Worm (Caenorhabditis elegans) whole organism, L4 larva: Measurements from ENCODE around the gene oops-1.

Source experiments
- F10B5.3 ChIP-seq: sonication (generic microtip); optimal IDR thresholded peaks from 2 replicates; lab custom pipeline; 2016; ENCODE audit warnings: mild to moderate bottlenecking, missing genetic modification characterization, missing compliant biosample characterization
- F26F4.8 ChIP-seq: fragments of 200-800 bp; sonication (Bioruptor generic); conservative IDR thresholded peaks from 2 replicates; pipeline ENCODE4 v1.3.6; 2022; ENCODE audit warnings: missing genetic modification characterization, missing compliant biosample characterization
- F37D6.2 ChIP-seq: sonication (generic microtip); optimal IDR thresholded peaks from 2 replicates; lab custom pipeline; 2016; ENCODE audit warnings: mild to moderate bottlenecking, missing genetic modification characterization, missing compliant biosample characterization
- T26A8.4 ChIP-seq: fragments of 200-800 bp; sonication (Bioruptor generic); IDR thresholded peaks from 2 replicates; pipeline ENCODE4 v1.3.6; 2022; ENCODE audit warnings: missing genetic modification characterization, missing compliant biosample characterization
- Y48G9A.11 ChIP-seq: fragments of 200-800 bp; sonication (Bioruptor generic); IDR thresholded peaks from 2 replicates; pipeline ENCODE4 v1.3.6; 2022; ENCODE audit warnings: missing genetic modification reagents, missing genetic modification characterization, missing compliant biosample characterization
- ZK337.2 ChIP-seq: fragments of 200-800 bp; sonication (Bioruptor generic); IDR thresholded peaks from 2 replicates; pipeline ENCODE4 v1.3.6; 2022; ENCODE audit warnings: missing genetic modification reagents, missing genetic modification characterization, missing compliant biosample characterization
- ZK546.5 ChIP-seq, 2 experiments: sonication (generic microtip); optimal IDR thresholded peaks; 2 replicates each; lab custom pipeline; 2017; ENCODE audit warnings: missing biosample characterization in 2 of 2, missing genetic modification characterization in 2 of 2
- aha-1 ChIP-seq: fragments of 150-350 bp; peaks from one replicate; lab custom pipeline; 2014; ENCODE audit warnings: missing biosample characterization, missing genetic modification characterization
- aly-2 ChIP-seq: sonication (generic microtip); optimal IDR thresholded peaks from 2 replicates; lab custom pipeline; 2018; ENCODE audit warnings: missing biosample characterization, missing genetic modification characterization
- ama-1 ChIP-seq: fragments of 150-350 bp; optimal IDR thresholded peaks from 2 replicates; lab custom pipeline; 2014; ENCODE audit warnings: inconsistent platforms, mixed read lengths
- ceh-44 ChIP-seq: fragments of 200-800 bp; sonication (Bioruptor generic); IDR thresholded peaks from 2 replicates; pipeline ENCODE4 v1.3.6; 2022; ENCODE audit warnings: missing genetic modification reagents, missing genetic modification characterization, missing compliant biosample characterization
- cey-2 ChIP-seq: sonication (generic microtip); optimal IDR thresholded peaks from 3 replicates; lab custom pipeline; 2017; ENCODE audit warnings: missing genetic modification characterization, mild to moderate bottlenecking, missing compliant biosample characterization, antibody characterized with exemption, borderline replicate concordance; ENCODE audit not compliant: insufficient read depth
- daf-16 ChIP-seq, 3 experiments: sonication (generic microtip); optimal IDR thresholded peaks; 2 replicates each; lab custom pipeline; 2016 to 2017; ENCODE audit warnings: missing genetic modification characterization in 3 of 3, missing genetic modification reagents in 3 of 3, mild to moderate bottlenecking in 2 of 3, missing compliant biosample characterization in 2 of 3, missing biosample characterization in 1 of 3, moderate library complexity in 1 of 3
- daf-19 ChIP-seq: fragments of 200-800 bp; sonication (Bioruptor generic); conservative IDR thresholded peaks from 2 replicates; pipeline ENCODE4 v1.3.6; 2022; ENCODE audit warnings: missing genetic modification characterization, missing compliant biosample characterization
- dpl-1 ChIP-seq: fragments of 150-350 bp; optimal IDR thresholded peaks from 2 replicates; lab custom pipeline; 2014; ENCODE audit warnings: missing biosample characterization, missing genetic modification reagents, missing genetic modification characterization
- egl-43 ChIP-seq: fragments of 200-800 bp; sonication (Bioruptor generic); IDR thresholded peaks from 2 replicates; pipeline ENCODE4 v1.3.6; 2022; ENCODE audit warnings: missing genetic modification reagents, missing genetic modification characterization, missing compliant biosample characterization
- hif-1 ChIP-seq, 2 experiments: sonication (generic microtip); optimal IDR thresholded peaks; 2 replicates each; lab custom pipeline; 2016 to 2017; ENCODE audit warnings: missing compliant biosample characterization in 2 of 2, missing genetic modification characterization in 2 of 2, missing genetic modification reagents in 2 of 2, missing genotype in 2 of 2, mild to moderate bottlenecking in 1 of 2
- hlh-30 ChIP-seq: sonication (generic microtip); optimal IDR thresholded peaks from 2 replicates; lab custom pipeline; 2017; ENCODE audit warnings: antibody characterized with exemption, mild to moderate bottlenecking, missing genetic modification characterization, missing compliant biosample characterization; ENCODE audit not compliant: insufficient read depth
- hmg-1.1 ChIP-seq: fragments of 200-800 bp; sonication (Bioruptor generic); IDR thresholded peaks from 2 replicates; pipeline ENCODE4 v1.3.6; 2022; ENCODE audit warnings: missing genetic modification reagents, missing genetic modification characterization, missing compliant biosample characterization
- lin-13 ChIP-seq: fragments of 150-350 bp; optimal IDR thresholded peaks from 2 replicates; lab custom pipeline; 2014; ENCODE audit warnings: missing biosample characterization, missing genetic modification reagents, missing genetic modification characterization
- lin-15B ChIP-seq: fragments of 150-350 bp; sonication (generic microtip); optimal IDR thresholded peaks from 3 replicates; lab custom pipeline; 2014; ENCODE audit warnings: missing biosample characterization, missing genetic modification characterization
- lin-39 ChIP-seq: fragments of 150-350 bp; optimal IDR thresholded peaks from 2 replicates; lab custom pipeline; 2014; ENCODE audit warnings: missing biosample characterization, missing genetic modification reagents, missing genetic modification characterization
- lir-3 ChIP-seq: sonication (generic microtip); optimal IDR thresholded peaks from 2 replicates; lab custom pipeline; 2016; ENCODE audit warnings: mild to moderate bottlenecking, missing genetic modification characterization, missing compliant biosample characterization
- lsy-2 ChIP-seq, 2 experiments: fragments of 150-350 bp in 1 of 2; sonication (generic microtip) in 1 of 2; optimal IDR thresholded peaks; 2 replicates each; lab custom pipeline; 2014 to 2017; ENCODE audit warnings: missing biosample characterization in 2 of 2, missing genetic modification characterization in 2 of 2
- madf-9 ChIP-seq: fragments of 200-800 bp; sonication (Bioruptor generic); conservative IDR thresholded peaks from 2 replicates; pipeline ENCODE4 v1.3.6; 2022; ENCODE audit warnings: missing genetic modification reagents, missing genetic modification characterization, missing compliant biosample characterization
- mdl-1 ChIP-seq, 2 experiments: fragments of 150-350 bp in 1 of 2; sonication (generic microtip) in 1 of 2; optimal IDR thresholded peaks; 2 replicates each; lab custom pipeline; 2014 to 2017; ENCODE audit warnings: missing biosample characterization in 2 of 2, missing genetic modification characterization in 2 of 2
- mep-1 ChIP-seq: fragments of 150-350 bp; sonication (generic microtip); optimal IDR thresholded peaks from 3 replicates; lab custom pipeline; 2014; ENCODE audit warnings: missing biosample characterization, missing genetic modification characterization
- nhr-10 ChIP-seq: fragments of 150-350 bp; optimal IDR thresholded peaks from 2 replicates; lab custom pipeline; 2014; ENCODE audit warnings: missing biosample characterization, missing genetic modification characterization
- nhr-102 ChIP-seq: sonication (generic microtip); optimal IDR thresholded peaks from 2 replicates; lab custom pipeline; 2016; ENCODE audit warnings: mild to moderate bottlenecking, missing genetic modification characterization, moderate library complexity, missing compliant biosample characterization
- nhr-11 ChIP-seq: fragments of 150-350 bp; optimal IDR thresholded peaks from 2 replicates; lab custom pipeline; 2014; ENCODE audit warnings: missing biosample characterization, missing genetic modification characterization
- nhr-237 ChIP-seq: sonication (generic microtip); optimal IDR thresholded peaks from 2 replicates; lab custom pipeline; 2017; ENCODE audit warnings: missing biosample characterization, missing genetic modification characterization
- nhr-42 ChIP-seq: fragments of 200-800 bp; sonication (Bioruptor generic); IDR thresholded peaks from 2 replicates; pipeline ENCODE4 v1.3.6; 2022; ENCODE audit warnings: missing genetic modification characterization, missing compliant biosample characterization
- nhr-6 ChIP-seq: fragments of 150-350 bp; optimal IDR thresholded peaks from 2 replicates; lab custom pipeline; 2014; ENCODE audit warnings: missing biosample characterization, missing genetic modification characterization
- nhr-77 ChIP-seq: fragments of 150-350 bp; optimal IDR thresholded peaks from 2 replicates; lab custom pipeline; 2014; ENCODE audit warnings: missing biosample characterization, missing genetic modification characterization
- rbr-2 ChIP-seq: sonication (generic microtip); optimal IDR thresholded peaks from 2 replicates; lab custom pipeline; 2016; ENCODE audit warnings: missing genotype, missing genetic modification characterization, missing compliant biosample characterization
- sdz-12 ChIP-seq: fragments of 200-800 bp; sonication (Bioruptor generic); optimal IDR thresholded peaks from 2 replicates; lab custom pipeline; 2018; ENCODE audit warnings: mild to moderate bottlenecking, missing genetic modification characterization, missing compliant biosample characterization
- skn-1 ChIP-seq: fragments of 150-350 bp; optimal IDR thresholded peaks from 2 replicates; lab custom pipeline; 2014; ENCODE audit warnings: missing biosample characterization, missing genetic modification characterization
- tra-1 ChIP-seq: fragments of 200-800 bp; sonication (Bioruptor generic); IDR thresholded peaks from 2 replicates; pipeline ENCODE4 v1.3.6; 2022; ENCODE audit warnings: missing genetic modification reagents, missing genetic modification characterization, missing compliant biosample characterization
- unc-39 ChIP-seq: sonication (generic microtip); optimal IDR thresholded peaks from 2 replicates; lab custom pipeline; 2017; ENCODE audit warnings: missing biosample characterization, missing genetic modification characterization
- unc-62 ChIP-seq, 3 experiments: fragments of 150-350 bp in 1 of 3; sonication (generic microtip); optimal IDR thresholded peaks in 2 of 3; peaks in 1 of 3; 1 replicate in 1 of 3; 2 replicates in 2 of 3; lab custom pipeline; 2014 to 2017; ENCODE audit warnings: missing biosample characterization in 3 of 3, missing genetic modification characterization in 3 of 3, missing genetic modification reagents in 3 of 3, missing genotype in 1 of 3
- zfp-2 ChIP-seq: sonication (generic microtip); optimal IDR thresholded peaks from 2 replicates; lab custom pipeline; 2016; ENCODE audit warnings: mild to moderate bottlenecking, missing genetic modification characterization, missing compliant biosample characterization
- zip-2 ChIP-seq: fragments of 150-350 bp; optimal IDR thresholded peaks from 2 replicates; lab custom pipeline; 2014; ENCODE audit warnings: missing biosample characterization, missing genetic modification characterization

oops-1 gene

DNA sequence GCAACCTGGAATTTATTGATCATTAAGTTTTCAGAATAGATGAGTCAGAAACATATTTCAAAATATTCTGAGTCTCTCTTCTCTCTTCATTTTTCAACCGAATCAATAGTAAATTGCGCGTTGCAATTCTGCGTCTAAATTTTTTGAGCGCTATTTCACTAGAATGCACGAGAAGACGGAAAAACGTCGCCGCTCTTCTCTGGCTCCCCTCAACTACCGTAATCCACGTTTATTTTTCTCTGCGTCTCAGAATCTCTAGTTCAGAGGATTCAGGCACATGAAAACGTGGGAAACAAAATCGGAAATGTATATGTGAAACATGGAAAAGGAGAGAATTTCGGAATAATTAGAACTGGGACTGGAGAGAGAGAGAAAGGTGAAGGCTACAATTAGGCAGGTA is 8.5 kb downstream of the oops-1 start:
- TF ChIP-seq lsy-2 (tag; optimal IDR thresholded peaks at IDR 0.05; lab: Kevin White, UChicago) (peak; percentile 76 to 94), lin-13 (GFP tag; lab: Kevin White, UChicago) (no peak), hmg-1.1 (GFP tag; lab: Robert Waterston, UW) (peak; percentile 57), daf-19 (GFP tag; lab: Robert Waterston, UW) (no peak), mep-1 (tag; lab: Kevin White, UChicago) (peak; percentile 25), mdl-1 (tag; optimal IDR thresholded peaks at IDR 0.05; lab: Kevin White, UChicago) (peak in 1 of 2 experiments; percentile 17), ceh-44 (GFP tag; lab: Robert Waterston, UW) (no peak), aha-1 (tag; lab: Kevin White, UChicago) (peak; percentile 95), hlh-30 (tag; lab: Kevin White, UChicago) (peak; percentile 41), hif-1 (tag; optimal IDR thresholded peaks at IDR 0.05; lab: Kevin White, UChicago) (peak in 1 of 2 experiments; percentile 39), dpl-1 (GFP tag; lab: Kevin White, UChicago) (peak; percentile 14), rbr-2 (tag; lab: Kevin White, UChicago) (peak; percentile 57), nhr-11 (tag; lab: Kevin White, UChicago) (peak; percentile 55), tra-1 (GFP tag; lab: Robert Waterston, UW) (no peak), unc-62 (GFP tag; optimal IDR thresholded peaks at IDR 0.05 in 1 of 2; lab: Kevin White, UChicago) (peak in 1 of 2 experiments; percentile 84), unc-62 (tag; optimal IDR thresholded peaks at IDR 0.05; lab: Kevin White, UChicago) (no peak), nhr-77 (tag; lab: Kevin White, UChicago) (no peak), F37D6.2 (tag; lab: Kevin White, UChicago) (peak; percentile 17)

DNA sequence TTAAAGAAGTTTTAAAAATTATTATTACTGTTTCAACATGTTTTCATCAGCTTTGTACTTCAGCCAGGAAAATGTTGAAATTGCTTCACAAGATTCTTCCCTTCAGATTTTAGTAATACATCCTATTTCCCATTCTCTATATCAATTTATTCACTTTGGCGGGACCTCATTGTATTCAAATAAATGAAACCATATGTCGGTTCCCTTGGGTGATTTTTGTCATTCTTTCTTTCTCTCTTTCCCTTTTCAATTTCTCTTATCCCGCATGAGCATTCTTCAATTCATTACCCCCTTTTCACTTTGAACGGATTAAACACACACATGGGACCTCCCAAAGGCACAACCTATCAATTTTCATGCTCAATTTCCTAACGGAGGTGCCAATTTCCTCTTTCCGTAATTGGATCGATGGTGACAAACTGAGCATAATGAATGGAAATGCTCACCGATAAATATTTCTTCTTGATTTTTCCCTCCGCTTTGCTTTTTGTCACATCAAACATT is 10.4 kb downstream of the oops-1 start:
- TF ChIP-seq ZK337.2 (GFP tag; lab: Robert Waterston, UW) (no peak), daf-16 (GFP tag; optimal IDR thresholded peaks at IDR 0.05; lab: Kevin White, UChicago) (no peak), daf-16 (tag; optimal IDR thresholded peaks at IDR 0.05; lab: Kevin White, UChicago) (no peak), lin-15B (tag; lab: Kevin White, UChicago) (no peak)

DNA sequence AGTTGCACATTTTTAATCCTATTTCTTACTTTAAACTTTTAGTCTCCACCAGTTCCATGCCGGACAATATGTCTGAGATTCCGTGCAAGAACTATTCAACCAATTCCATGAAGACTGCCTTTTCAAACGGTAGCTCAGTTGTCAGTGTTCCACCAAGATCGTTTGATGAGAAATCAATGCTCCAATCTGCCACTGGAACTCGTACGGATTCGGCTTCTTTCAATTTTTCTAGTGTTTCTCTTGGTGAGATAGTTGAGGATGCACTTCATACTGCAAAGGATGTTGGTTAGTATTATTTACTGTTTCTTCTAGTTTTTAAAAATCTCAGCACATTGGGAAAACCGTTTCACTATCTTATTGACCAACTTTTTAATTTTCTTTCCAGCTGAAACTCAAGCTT is 14.4 kb downstream of the oops-1 start:
- TF ChIP-seq unc-62 (GFP tag; optimal IDR thresholded peaks at IDR 0.05 in 1 of 2; lab: Kevin White, UChicago): peak in 1 of 2 experiments; percentile 95
- TF ChIP-seq unc-62 (tag; optimal IDR thresholded peaks at IDR 0.05; lab: Kevin White, UChicago): no peak
- TF ChIP-seq F26F4.8 (GFP tag; lab: Robert Waterston, UW): no peak
- TF ChIP-seq ZK546.5 (tag; optimal IDR thresholded peaks at IDR 0.05; lab: Kevin White, UChicago): no peak
- TF ChIP-seq nhr-10 (tag; lab: Kevin White, UChicago): no peak
- TF ChIP-seq egl-43 (GFP tag; lab: Robert Waterston, UW): no peak

DNA sequence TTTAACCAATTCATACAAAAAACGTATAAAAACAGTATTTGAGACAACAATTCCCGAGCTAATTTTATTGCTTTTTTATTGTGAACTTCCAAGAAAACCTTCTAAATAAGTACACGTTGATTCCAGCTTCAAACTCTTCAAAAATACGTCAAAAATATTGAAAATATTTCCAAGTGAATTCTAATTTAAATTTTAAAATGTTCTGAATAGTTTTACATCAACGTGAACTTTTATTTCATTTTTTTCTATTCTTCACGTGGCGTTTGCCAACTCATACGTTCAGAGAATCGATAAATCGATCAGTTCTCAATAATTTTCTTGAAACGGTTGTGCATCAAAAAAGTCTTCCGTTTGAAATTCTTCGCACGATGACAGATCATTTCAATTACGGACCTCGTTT is 16.8 kb downstream of the oops-1 start, which contains the start of gene C31H1.1:
C31H1.1 (plus strand) TSS at position 301 of the 400 bp plus-strand sequence.
- no peak for TF ChIP-seq madf-9 (GFP tag; lab: Robert Waterston, UW)
- TF ChIP-seq F26F4.8 (GFP tag; lab: Robert Waterston, UW): no peak
- TF ChIP-seq lin-15B (tag; lab: Kevin White, UChicago): no peak
- TF ChIP-seq, all 104 proteins: peak for 0

DNA sequence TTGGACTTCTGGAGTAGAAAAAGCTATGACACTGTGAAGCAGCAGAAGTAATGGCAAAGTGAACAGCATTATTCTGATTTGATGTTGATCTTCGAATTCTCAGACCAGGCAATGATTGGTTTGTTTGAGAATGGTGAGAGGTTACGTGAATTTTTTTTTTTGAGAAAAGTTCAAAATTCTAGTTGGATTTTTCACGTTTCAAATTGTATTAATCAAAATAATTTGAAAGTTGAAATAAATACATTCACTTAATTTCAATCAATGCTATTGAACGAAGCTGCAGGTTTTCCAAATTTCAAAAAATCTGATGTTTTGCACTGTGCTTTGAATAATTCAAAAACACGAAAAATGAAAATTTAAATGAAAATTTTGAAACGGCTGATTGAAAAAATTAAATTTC is 17.2 kb downstream of the oops-1 start, which contains the start of gene C31H1.5:
C31H1.5 (minus strand) TSS at position 101 of the 400 bp plus-strand sequence.
- TF ChIP-seq zip-2 (tag; lab: Kevin White, UChicago) (no peak), F10B5.3 (no peak), ama-1 (lab: Kevin White, UChicago) (no peak), zfp-2 (no peak), T26A8.4 (GFP tag; lab: Robert Waterston, UW) (no peak), nhr-237 (tag; lab: Kevin White, UChicago) (no peak), unc-39 (tag; lab: Kevin White, UChicago) (no peak), Y48G9A.11 (GFP tag; lab: Robert Waterston, UW) (no peak), aly-2 (no peak), lir-3 (tag; lab: Kevin White, UChicago) (no peak), lin-39 (tag; lab: Kevin White, UChicago) (no peak), lin-13 (GFP tag; lab: Kevin White, UChicago) (no peak), nhr-6 (no peak), skn-1 (tag; lab: Kevin White, UChicago) (no peak), nhr-102 (tag; lab: Kevin White, UChicago) (no peak), sdz-12 (GFP tag; lab: Kevin White, UChicago) (no peak), tra-1 (GFP tag; lab: Robert Waterston, UW) (no peak), cey-2 (no peak), nhr-42 (GFP tag; lab: Robert Waterston, UW) (no peak)
